Worm (Caenorhabditis elegans) whole organism, L1 larva: ENCODE results near the gene sri-33.

Source experiments
- C34B4.2 ChIP-seq: sonication (generic microtip); optimal IDR thresholded peaks from 2 replicates; lab custom pipeline; 2017; ENCODE audit warnings: mild to moderate bottlenecking, missing genetic modification characterization, missing compliant biosample characterization
- Y116A8C.19 ChIP-seq: sonication (generic microtip); optimal IDR thresholded peaks from 2 replicates; lab custom pipeline; 2016; ENCODE audit warnings: missing compliant biosample characterization, missing genetic modification characterization, borderline replicate concordance
- ceh-88 ChIP-seq: fragments of 200-800 bp; sonication (Bioruptor generic); IDR thresholded peaks from 2 replicates; pipeline ENCODE4 v1.3.6; 2022; ENCODE audit warnings: missing genetic modification characterization, missing compliant biosample characterization
- efl-1 ChIP-seq, 4 experiments: fragments of 150-350 bp; optimal IDR thresholded peaks in 3 of 4; peaks in 1 of 4; 1 replicate in 1 of 4; 2 replicates in 3 of 4; lab custom pipeline; 2014; ENCODE audit warnings: missing biosample characterization in 2 of 4, missing genetic modification characterization in 2 of 4, missing genetic modification reagents in 2 of 4
- lin-14 ChIP-seq: fragments of 200-800 bp; sonication (Bioruptor generic); optimal IDR thresholded peaks from 2 replicates; lab custom pipeline; 2018; ENCODE audit warnings: mild to moderate bottlenecking, missing genetic modification characterization, moderate library complexity, missing compliant biosample characterization
- lin-35 ChIP-seq, 2 experiments: fragments of 150-350 bp; optimal IDR thresholded peaks; 2 replicates each; lab custom pipeline; 2014; ENCODE audit warnings: missing biosample characterization in 2 of 2, missing genetic modification characterization in 2 of 2, missing genetic modification reagents in 2 of 2
- lsy-2 ChIP-seq, 2 experiments: fragments of 150-350 bp; optimal IDR thresholded peaks; 2 replicates each; lab custom pipeline; 2014; ENCODE audit warnings: missing biosample characterization in 2 of 2, missing genetic modification characterization in 2 of 2
- mdl-1 ChIP-seq, 2 experiments: fragments of 150-350 bp; optimal IDR thresholded peaks; 2 replicates each; lab custom pipeline; 2014 to 2017; ENCODE audit warnings: missing biosample characterization in 2 of 2, missing genetic modification characterization in 2 of 2, inconsistent platforms in 1 of 2
- nhr-76 ChIP-seq: sonication (generic microtip); optimal IDR thresholded peaks from 2 replicates; lab custom pipeline; 2017; ENCODE audit warnings: missing biosample characterization, missing genetic modification characterization
- pqm-1 ChIP-seq: sonication (generic microtip); optimal IDR thresholded peaks from 3 replicates; lab custom pipeline; 2017; ENCODE audit warnings: missing biosample characterization, missing genetic modification characterization
- skn-1 ChIP-seq: fragments of 150-350 bp; optimal IDR thresholded peaks from 2 replicates; lab custom pipeline; 2014; ENCODE audit warnings: missing biosample characterization, missing genetic modification characterization
- snpc-4 ChIP-seq: fragments of 150-350 bp; optimal IDR thresholded peaks from 2 replicates; lab custom pipeline; 2014; ENCODE audit warnings: missing biosample characterization, missing genetic modification characterization
- zag-1 ChIP-seq: fragments of 150-350 bp; optimal IDR thresholded peaks from 2 replicates; lab custom pipeline; 2014; ENCODE audit warnings: missing biosample characterization, missing genetic modification characterization
- ztf-11 ChIP-seq, 2 experiments: sonication (generic microtip); optimal IDR thresholded peaks; 2 replicates each; lab custom pipeline; 2016 to 2017; ENCODE audit warnings: missing genetic modification characterization in 2 of 2, missing biosample characterization in 1 of 2, missing compliant biosample characterization in 1 of 2

DNA sequence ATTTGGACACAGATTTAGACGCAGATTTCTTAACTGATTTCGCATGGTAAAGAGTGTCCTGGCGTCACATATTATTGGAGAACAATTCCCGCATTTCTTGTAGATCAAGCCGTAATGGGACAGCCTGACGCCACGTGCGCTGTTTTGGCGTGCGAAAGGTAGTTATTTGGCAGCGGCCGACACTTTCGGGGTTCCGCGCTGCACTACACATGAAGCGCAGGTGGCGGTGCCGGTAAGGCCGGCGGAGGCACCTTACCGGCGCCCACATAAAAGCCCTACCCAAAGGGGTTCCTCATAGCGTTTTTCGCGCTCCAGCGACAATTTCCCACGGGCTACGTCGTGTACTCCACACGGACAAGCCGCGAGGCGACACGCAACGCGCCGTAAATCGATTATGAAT is 46.5 kb downstream of the sri-33 start:
- TF ChIP-seq pqm-1 (tag; lab: Kevin White, UChicago) (no peak), mdl-1 (tag; optimal IDR thresholded peaks at IDR 0.05; lab: Kevin White, UChicago) (no peak), lin-14 (GFP tag; lab: Kevin White, UChicago) (no peak), snpc-4 (no peak), lin-35 (GFP tag; optimal IDR thresholded peaks at IDR 0.05; lab: Kevin White, UChicago) (no peak), nhr-76 (tag; lab: Kevin White, UChicago) (no peak), ztf-11 (tag; optimal IDR thresholded peaks at IDR 0.05; lab: Kevin White, UChicago) (no peak), skn-1 (tag; lab: Kevin White, UChicago) (no peak), Y116A8C.19 (no peak), zag-1 (tag; lab: Kevin White, UChicago) (no peak), ceh-88 (GFP tag; lab: Robert Waterston, UW) (no peak), lsy-2 (tag; optimal IDR thresholded peaks at IDR 0.05; lab: Kevin White, UChicago) (no peak), efl-1 (optimal IDR thresholded peaks at IDR 0.05; lab: Kevin White, UChicago) (no peak), efl-1 (GFP tag; optimal IDR thresholded peaks at IDR 0.05 in 1 of 2; lab: Kevin White, UChicago) (no peak), C34B4.2 (no peak)
